Worm (Caenorhabditis elegans): ENCODE data around the gene cyp-37A1.
"Not testable (repeated sequence)": the region's sequence is repeated elsewhere in the genome, so short reads cannot be mapped to it uniquely, and the experiment has no call there.

ce11 chrII:14021230-14021629 is 4.5 kb upstream of the cyp-37A1 start, which contains the start of gene F01D5.10:
- TF ChIP-seq ama-1 (optimal IDR thresholded peaks at IDR 0.05); flt-1 (GFP tag; IDR thresholded peaks at IDR 0.05); sea-1 (GFP tag; conservative IDR thresholded peaks at IDR 0.05): not testable (repeated sequence)
